Fruit fly (Drosophila melanogaster) whole organism: ENCODE data around the gene Ccp84Ab.

Source experiments
- CG8478 ChIP-seq: fragments of >200 bp; optimal IDR thresholded peaks from 2 replicates; lab custom pipeline; 2018; ENCODE audit warnings: inconsistent platforms
- Dll ChIP-seq: fragments of >200 bp; optimal IDR thresholded peaks from 2 replicates; lab custom pipeline; 2017
- EcR ChIP-seq, 2 experiments: fragments of >200 bp; optimal IDR thresholded peaks; 2 replicates each; lab custom pipeline; 2017; ENCODE audit warnings: missing biosample characterization in 2 of 2, missing genetic modification characterization in 2 of 2, missing genetic modification reagents in 2 of 2
- pan ChIP-seq: fragments of >200 bp; optimal IDR thresholded peaks from 2 replicates; lab custom pipeline; 2017
- psq ChIP-seq: fragments of >200 bp; optimal IDR thresholded peaks from 2 replicates; lab custom pipeline; 2017
- usp ChIP-seq: fragments of >200 bp; optimal IDR thresholded peaks from 2 replicates; lab custom pipeline; 2017; ENCODE audit warnings: missing biosample characterization, missing genetic modification characterization, mixed read lengths

Ccp84Ab gene

dm6 chr3R:6702777-6703176 is at the start of gene Ccp84Ab:
TSS of gene Ccp84Ab (minus strand) at chr3R:6702877.
- TF ChIP-seq psq (lab: Kevin White, UChicago): no peak

dm6 chr3R:6751467-6752155 is 48.9 kb upstream of the Ccp84Ab start:
- TF ChIP-seq pan (lab: Kevin White, UChicago) (no peak), Dll (lab: Kevin White, UChicago) (no peak), psq (lab: Kevin White, UChicago) (no peak), CG8478 (lab: Kevin White, UChicago) (no peak)

dm6 chr3R:6747907-6748306 is 45.2 kb upstream of the Ccp84Ab start, which contains the start of gene CG34297:
TSS of gene CG34297 (minus strand) at chr3R:6748007.
- TF ChIP-seq EcR (GFP tag; optimal IDR thresholded peaks at IDR 0.05; lab: Kevin White, UChicago): no peak
- no peak for TF ChIP-seq CG8478 (lab: Kevin White, UChicago)
- TF ChIP-seq Dll (lab: Kevin White, UChicago): no peak
- no peak for TF ChIP-seq psq (lab: Kevin White, UChicago)
- no peak for TF ChIP-seq usp
- no peak for TF ChIP-seq pan (lab: Kevin White, UChicago)

dm6 chr3R:6746212-6746611 is 43.5 kb upstream of the Ccp84Ab start:
- no peak for TF ChIP-seq usp
- no peak for TF ChIP-seq pan (lab: Kevin White, UChicago)
- TF ChIP-seq psq (lab: Kevin White, UChicago): no peak
- TF ChIP-seq Dll (lab: Kevin White, UChicago): no peak
- TF ChIP-seq CG8478 (lab: Kevin White, UChicago): no peak
- TF ChIP-seq EcR (GFP tag; optimal IDR thresholded peaks at IDR 0.05; lab: Kevin White, UChicago): no peak

dm6 chr3R:6744036-6744435 is 41.4 kb upstream of the Ccp84Ab start, which contains the start of gene zen2:
TSS of gene zen2 (minus strand) at chr3R:6744136.
- TF ChIP-seq pan (lab: Kevin White, UChicago) (no peak), psq (lab: Kevin White, UChicago) (no peak), CG8478 (lab: Kevin White, UChicago) (no peak), usp (no peak), EcR (GFP tag; optimal IDR thresholded peaks at IDR 0.05; lab: Kevin White, UChicago) (no peak), Dll (lab: Kevin White, UChicago) (no peak)

- TF ChIP-seq CG8478 (lab: Kevin White, UChicago) (no peak), Dll (lab: Kevin White, UChicago) (no peak), EcR (GFP tag; optimal IDR thresholded peaks at IDR 0.05; lab: Kevin White, UChicago) (no peak)
Observed at dm6 chr3R:6741983-6742382, 39.3 kb upstream of the Ccp84Ab start, which contains the start of gene pb. TSS of gene pb (minus strand) at chr3R:6742063.

dm6 chr3R:6741400-6741959 is 38.8 kb upstream of the Ccp84Ab start:
- no peak for TF ChIP-seq pan (lab: Kevin White, UChicago)
- peak; percentile 48 for TF ChIP-seq CG8478 (lab: Kevin White, UChicago)

dm6 chr3R:6735722-6736121 is 33.0 kb upstream of the Ccp84Ab start:
- TF ChIP-seq EcR (GFP tag; optimal IDR thresholded peaks at IDR 0.05; lab: Kevin White, UChicago) (no peak), CG8478 (lab: Kevin White, UChicago) (no peak), Dll (lab: Kevin White, UChicago) (no peak), pan (lab: Kevin White, UChicago) (no peak), psq (lab: Kevin White, UChicago) (no peak), usp (no peak)

- TF ChIP-seq EcR (GFP tag; optimal IDR thresholded peaks at IDR 0.05; lab: Kevin White, UChicago): no peak
- peak; percentile 56 for TF ChIP-seq Dll (lab: Kevin White, UChicago)
- no peak for TF ChIP-seq psq (lab: Kevin White, UChicago)
- TF ChIP-seq usp: no peak
- no peak for TF ChIP-seq pan (lab: Kevin White, UChicago)
- TF ChIP-seq CG8478 (lab: Kevin White, UChicago): no peak
Observed at dm6 chr3R:6726119-6726518, 23.4 kb upstream of the Ccp84Ab start.

- TF ChIP-seq Dll (lab: Kevin White, UChicago) (no peak), pan (lab: Kevin White, UChicago) (no peak)
Observed at dm6 chr3R:6723537-6724171, 21.0 kb upstream of the Ccp84Ab start.

dm6 chr3R:6708858-6709257 is 6.2 kb upstream of the Ccp84Ab start:
- TF ChIP-seq CG8478 (lab: Kevin White, UChicago) (no peak), pan (lab: Kevin White, UChicago) (no peak)

- TF ChIP-seq psq (lab: Kevin White, UChicago): no peak
- no peak for TF ChIP-seq pan (lab: Kevin White, UChicago)
- no peak for TF ChIP-seq CG8478 (lab: Kevin White, UChicago)
- TF ChIP-seq Dll (lab: Kevin White, UChicago): no peak
- no peak for TF ChIP-seq EcR (GFP tag; optimal IDR thresholded peaks at IDR 0.05; lab: Kevin White, UChicago)
- TF ChIP-seq usp: no peak
Observed at dm6 chr3R:6706327-6706726, 3.6 kb upstream of the Ccp84Ab start.
